Worm (Caenorhabditis elegans) whole organism, young adult: ENCODE results near the gene ipla-7.

ENCODE experiments used
- F37B4.10 ChIP-seq: fragments of 200-800 bp; sonication (Bioruptor generic); IDR thresholded peaks from 2 replicates; pipeline ENCODE4 v1.3.6; 2022; ENCODE audit warnings: missing genetic modification characterization, missing compliant biosample characterization
- let-526 ChIP-seq: fragments of 200-800 bp; sonication (Bioruptor generic); IDR thresholded peaks from 2 replicates; pipeline ENCODE4 v1.3.6; 2022; ENCODE audit warnings: missing genetic modification reagents, missing genetic modification characterization, missing compliant biosample characterization
- sea-2 ChIP-seq: fragments of 200-800 bp; sonication (Bioruptor generic); IDR thresholded peaks from 2 replicates; pipeline ENCODE4 v1.3.6; 2022; ENCODE audit warnings: missing genetic modification characterization, missing compliant biosample characterization
- snpc-4 ChIP-seq, 5 experiments: fragments of 150-350 bp in 1 of 5; sonication (generic microtip) in 4 of 5; optimal IDR thresholded peaks; 2 replicates each; lab custom pipeline; 2014 to 2018; ENCODE audit warnings: missing genetic modification characterization in 5 of 5, missing biosample characterization in 3 of 5, antibody characterized with exemption in 2 of 5, mild to moderate bottlenecking in 2 of 5, missing compliant biosample characterization in 2 of 5, missing genotype in 2 of 5, moderate library complexity in 2 of 5, missing genetic modification reagents in 1 of 5
- ztf-18 ChIP-seq: sonication (generic microtip); optimal IDR thresholded peaks from 2 replicates; lab custom pipeline; 2016; ENCODE audit warnings: missing genotype, mild to moderate bottlenecking, missing genetic modification characterization, missing compliant biosample characterization

ce11 chrIV:10016977-10017376, 45.7 kb downstream of the ipla-7 start, which contains the start of gene ent-7:
- no peak for TF ChIP-seq snpc-4 (GFP tag; optimal IDR thresholded peaks at IDR 0.05; lab: Kevin White, UChicago)
- TF ChIP-seq snpc-4 (tag; optimal IDR thresholded peaks at IDR 0.05; lab: Kevin White, UChicago), result no peak
- TF ChIP-seq let-526 (GFP tag; lab: Robert Waterston, UW), result no peak
- TF ChIP-seq F37B4.10 (GFP tag; lab: Robert Waterston, UW), result no peak
- no peak for TF ChIP-seq ztf-18 (tag; lab: Kevin White, UChicago)
- no peak for TF ChIP-seq sea-2 (GFP tag; lab: Robert Waterston, UW)
